Worm (Caenorhabditis elegans) whole organism, late embryonic: Measurements from ENCODE around the gene C27C12.3.

Experiments
- C08G9.2 ChIP-seq: sonication (generic microtip); optimal IDR thresholded peaks from 2 replicates; lab custom pipeline; 2016; ENCODE audit warnings: mild to moderate bottlenecking, missing genetic modification characterization, moderate library complexity, missing compliant biosample characterization
- ceh-19 ChIP-seq: fragments of 200-800 bp; sonication (Bioruptor generic); optimal IDR thresholded peaks from 2 replicates; lab custom pipeline; 2018; ENCODE audit warnings: mild to moderate bottlenecking, missing genetic modification characterization, missing compliant biosample characterization
- dmd-4 ChIP-seq: sonication (generic microtip); optimal IDR thresholded peaks from 2 replicates; lab custom pipeline; 2016; ENCODE audit warnings: borderline replicate concordance, missing genetic modification characterization, missing compliant biosample characterization
- hlh-15 ChIP-seq: sonication (generic microtip); optimal IDR thresholded peaks from 2 replicates; lab custom pipeline; 2016; ENCODE audit warnings: missing genetic modification characterization, missing compliant biosample characterization
- hlh-30 ChIP-seq: sonication (generic microtip); optimal IDR thresholded peaks from 2 replicates; lab custom pipeline; 2017; ENCODE audit warnings: antibody characterized with exemption, missing genetic modification characterization, missing compliant biosample characterization; ENCODE audit not compliant: insufficient read depth
- pha-4 ChIP-seq: fragments of 150-350 bp; optimal IDR thresholded peaks from 2 replicates; lab custom pipeline; 2018; ENCODE audit warnings: missing biosample characterization, missing genetic modification reagents, missing genetic modification characterization

- TF ChIP-seq hlh-15 (no peak), dmd-4 (tag; lab: Kevin White, UChicago) (no peak), ceh-19 (GFP tag; lab: Kevin White, UChicago) (no peak), pha-4 (tag; lab: Kevin White, UChicago) (no peak), C08G9.2 (tag; lab: Kevin White, UChicago) (no peak), hlh-30 (no peak)
Measured at ce11 chrX:14885855-14886254, 20.2 kb upstream of the C27C12.3 start.
